Fruit fly (Drosophila melanogaster) whole organism, embryonic: ENCODE results near the gene mwh.

Source experiments
- Adf1 ChIP-seq: fragments of 200-800 bp; sonication (Bioruptor generic); IDR thresholded peaks from 2 replicates; pipeline ENCODE4 v1.3.6; 2022; ENCODE audit warnings: missing biosample characterization, missing genetic modification characterization
- Atf3 ChIP-seq: fragments of 200-800 bp; sonication (Bioruptor generic); optimal IDR thresholded peaks from 3 replicates; lab custom pipeline; 2016; ENCODE audit warnings: missing biosample characterization, missing genetic modification characterization
- CG11085 ChIP-seq: fragments of 200-800 bp; sonication (Bioruptor generic); IDR thresholded peaks from 2 replicates; pipeline ENCODE4 v1.3.6; 2022; ENCODE audit warnings: missing biosample characterization, missing genetic modification characterization
- CG11247 ChIP-seq: fragments of 200-800 bp; sonication (Bioruptor generic); IDR thresholded peaks from 2 replicates; pipeline ENCODE4 v1.3.6; 2022; ENCODE audit warnings: missing biosample characterization, missing genetic modification characterization
- CG11504 ChIP-seq: fragments of 200-800 bp; sonication (Bioruptor generic); optimal IDR thresholded peaks from 3 replicates; lab custom pipeline; 2019; ENCODE audit warnings: missing biosample characterization, mild to moderate bottlenecking, missing genetic modification characterization, moderate library complexity
- CG12071 ChIP-seq: fragments of 200-800 bp; sonication (Bioruptor generic); optimal IDR thresholded peaks from 3 replicates; lab custom pipeline; 2018; ENCODE audit warnings: missing biosample characterization, mild to moderate bottlenecking, missing genetic modification characterization
- CG12236 ChIP-seq: fragments of 200-800 bp; sonication (Bioruptor generic); optimal IDR thresholded peaks from 2 replicates; lab custom pipeline; 2016; ENCODE audit warnings: missing biosample characterization, missing genetic modification characterization
- CG14860 ChIP-seq: fragments of 200-800 bp; sonication (Bioruptor generic); IDR thresholded peaks from 3 replicates; pipeline ENCODE4 v1.3.6; 2022; ENCODE audit warnings: missing biosample characterization, missing genetic modification characterization; ENCODE audit not compliant: partially characterized antibody
- CG17186 ChIP-seq: fragments of 200-800 bp; sonication (Bioruptor generic); optimal IDR thresholded peaks from 3 replicates; lab custom pipeline; 2017; ENCODE audit warnings: missing biosample characterization, missing genetic modification reagents, missing genetic modification characterization
- CG17361 ChIP-seq: fragments of 200-800 bp; sonication (Bioruptor generic); IDR thresholded peaks from 3 replicates; pipeline ENCODE4 v1.3.6; 2022; ENCODE audit warnings: missing biosample characterization, missing genetic modification characterization
- CG18764 ChIP-seq: fragments of 200-800 bp; sonication (Bioruptor generic); optimal IDR thresholded peaks from 3 replicates; lab custom pipeline; 2016; ENCODE audit warnings: missing biosample characterization, missing genetic modification characterization
- CG2116 ChIP-seq: fragments of 200-800 bp; sonication (Bioruptor generic); optimal IDR thresholded peaks from 3 replicates; lab custom pipeline; 2018; ENCODE audit warnings: missing biosample characterization, mild to moderate bottlenecking, missing genetic modification characterization
- CG2678 ChIP-seq: fragments of 200-800 bp; sonication (Bioruptor generic); optimal IDR thresholded peaks from 3 replicates; lab custom pipeline; 2019; ENCODE audit warnings: missing biosample characterization, mild to moderate bottlenecking, missing genetic modification characterization, moderate library complexity
- CG3847 ChIP-seq: fragments of 200-800 bp; sonication (Bioruptor generic); IDR thresholded peaks from 2 replicates; pipeline ENCODE4 v1.3.6; 2022; ENCODE audit warnings: missing biosample characterization, missing genetic modification characterization
- CG5180 ChIP-seq: fragments of 200-800 bp; sonication (Bioruptor generic); optimal IDR thresholded peaks from 3 replicates; lab custom pipeline; 2017; ENCODE audit warnings: missing biosample characterization, missing genetic modification characterization, mild to moderate bottlenecking, moderate library complexity, missing genetic modification reagents
- CG6175 ChIP-seq: fragments of 200-800 bp; sonication (Bioruptor generic); IDR thresholded peaks from 3 replicates; pipeline ENCODE4 v1.3.6; 2022; ENCODE audit warnings: missing biosample characterization, missing genetic modification characterization
- CG6254 ChIP-seq: fragments of 200-800 bp; sonication (Bioruptor generic); optimal IDR thresholded peaks from 3 replicates; lab custom pipeline; 2017; ENCODE audit warnings: mild to moderate bottlenecking, missing biosample characterization, missing genetic modification reagents, missing genetic modification characterization
- CG6765 ChIP-seq: fragments of 200-800 bp; sonication (Bioruptor generic); optimal IDR thresholded peaks from 3 replicates; lab custom pipeline; 2017; ENCODE audit warnings: missing biosample characterization, mild to moderate bottlenecking, missing genetic modification characterization
- CG7786 ChIP-seq: fragments of 200-800 bp; sonication (Bioruptor generic); optimal IDR thresholded peaks from 2 replicates; lab custom pipeline; 2016; ENCODE audit warnings: missing biosample characterization, missing genetic modification characterization
- CG7963 ChIP-seq: fragments of 200-800 bp; sonication (Bioruptor generic); IDR thresholded peaks from 3 replicates; pipeline ENCODE4 v1.3.6; 2022; ENCODE audit warnings: missing biosample characterization, missing genetic modification characterization; ENCODE audit not compliant: partially characterized antibody
- Dip3 ChIP-seq: fragments of 200-800 bp; sonication (Bioruptor generic); optimal IDR thresholded peaks from 3 replicates; lab custom pipeline; 2016; ENCODE audit warnings: missing biosample characterization, missing genetic modification characterization
- Dref ChIP-seq: fragments of 200-800 bp; sonication (Bioruptor generic); IDR thresholded peaks from 2 replicates; pipeline ENCODE4 v1.3.6; 2022; ENCODE audit warnings: missing biosample characterization, missing genetic modification characterization
- Eip74EF ChIP-seq, 2 experiments: fragments of 200-800 bp in 1 of 2; fragments of >200 bp in 1 of 2; sonication (Bioruptor generic) in 1 of 2; optimal IDR thresholded peaks; 2 replicates each; lab custom pipeline; 2017 to 2019; ENCODE audit warnings: missing biosample characterization in 2 of 2, missing genetic modification characterization in 2 of 2, mild to moderate bottlenecking in 1 of 2, moderate library complexity in 1 of 2
- Elba2 ChIP-seq: fragments of 200-800 bp; sonication (Bioruptor generic); optimal IDR thresholded peaks from 3 replicates; lab custom pipeline; 2016; ENCODE audit warnings: missing biosample characterization, missing genetic modification characterization
- HLH4C ChIP-seq: fragments of 200-800 bp; sonication (Bioruptor generic); IDR thresholded peaks from 3 replicates; pipeline ENCODE4 v1.3.6; 2022; ENCODE audit warnings: missing biosample characterization, missing genetic modification characterization; ENCODE audit not compliant: partially characterized antibody
- MESR4 ChIP-seq: fragments of 200-800 bp; sonication (Bioruptor generic); optimal IDR thresholded peaks from 2 replicates; lab custom pipeline; 2018; ENCODE audit warnings: missing biosample characterization, mild to moderate bottlenecking, missing genetic modification characterization, moderate library complexity
- Meics ChIP-seq: fragments of 200-800 bp; sonication (Bioruptor generic); optimal IDR thresholded peaks from 2 replicates; lab custom pipeline; 2017; ENCODE audit warnings: missing biosample characterization, mild to moderate bottlenecking, missing genetic modification characterization
- Myb ChIP-seq: fragments of 200-800 bp; sonication (Bioruptor generic); optimal IDR thresholded peaks from 2 replicates; lab custom pipeline; 2016; ENCODE audit warnings: missing biosample characterization, missing genetic modification characterization
- Nf-YC ChIP-seq: fragments of 200-800 bp; optimal IDR thresholded peaks from 3 replicates; lab custom pipeline; 2019; ENCODE audit warnings: missing biosample characterization, mild to moderate bottlenecking, missing genetic modification characterization, moderate library complexity
- Ravus ChIP-seq: fragments of 200-800 bp; sonication (Bioruptor generic); IDR thresholded peaks from 2 replicates; pipeline ENCODE4 v1.3.6; 2022; ENCODE audit warnings: missing biosample characterization, missing genetic modification characterization
- Sox100B ChIP-seq: fragments of 200-800 bp; sonication (Bioruptor generic); optimal IDR thresholded peaks from 3 replicates; lab custom pipeline; 2018; ENCODE audit warnings: missing biosample characterization, mild to moderate bottlenecking, missing genetic modification characterization
- Tbp ChIP-seq: fragments of >200 bp; optimal IDR thresholded peaks from 2 replicates; lab custom pipeline; 2018; ENCODE audit warnings: missing biosample characterization, missing genetic modification characterization
- Trl ChIP-seq, 3 experiments: fragments of >200 bp in 2 of 3; fragments of 200-800 bp in 1 of 3; sonication (Bioruptor generic) in 1 of 3; optimal IDR thresholded peaks; 2 replicates in 1 of 3; 3 replicates in 2 of 3; lab custom pipeline; 2016 to 2017; ENCODE audit warnings: missing biosample characterization in 1 of 3, missing genetic modification characterization in 1 of 3
- al ChIP-seq: fragments of 200-800 bp; sonication (Bioruptor generic); IDR thresholded peaks from 2 replicates; pipeline ENCODE4 v1.3.6; 2022; ENCODE audit warnings: missing biosample characterization, missing genetic modification characterization
- az2 ChIP-seq: fragments of 200-800 bp; sonication (Bioruptor generic); optimal IDR thresholded peaks from 3 replicates; lab custom pipeline; 2016; ENCODE audit warnings: missing biosample characterization, missing genetic modification characterization
- caup ChIP-seq: fragments of 200-800 bp; sonication (Bioruptor generic); optimal IDR thresholded peaks from 3 replicates; lab custom pipeline; 2017; ENCODE audit warnings: missing biosample characterization, mild to moderate bottlenecking, missing genetic modification characterization, moderate library complexity; ENCODE audit not compliant: severe bottlenecking
- crc ChIP-seq: fragments of 200-800 bp; sonication (Bioruptor generic); optimal IDR thresholded peaks from 2 replicates; lab custom pipeline; 2016; ENCODE audit warnings: missing biosample characterization, missing genetic modification characterization
- dysf ChIP-seq: fragments of 200-800 bp; sonication (Bioruptor generic); IDR thresholded peaks from 3 replicates; pipeline ENCODE4 v1.3.6; 2022; ENCODE audit warnings: missing biosample characterization, missing genetic modification characterization
- grn ChIP-seq: fragments of 200-800 bp; sonication (Bioruptor generic); optimal IDR thresholded peaks from 3 replicates; lab custom pipeline; 2017; ENCODE audit warnings: missing biosample characterization, missing genetic modification characterization
- gro ChIP-seq: fragments of 200-800 bp; sonication (Bioruptor generic); optimal IDR thresholded peaks from 2 replicates; lab custom pipeline; 2016; ENCODE audit warnings: missing biosample characterization, missing genetic modification characterization
- lmd ChIP-seq: fragments of 200-800 bp; sonication (Bioruptor generic); IDR thresholded peaks from 2 replicates; pipeline ENCODE4 v1.3.6; 2022; ENCODE audit warnings: missing biosample characterization, missing genetic modification characterization
- mam ChIP-seq: fragments of 200-800 bp; sonication (Bioruptor generic); optimal IDR thresholded peaks from 3 replicates; lab custom pipeline; 2016; ENCODE audit warnings: missing biosample characterization, missing genetic modification characterization
- nom ChIP-seq: fragments of 200-800 bp; sonication (Bioruptor generic); optimal IDR thresholded peaks from 2 replicates; lab custom pipeline; 2017; ENCODE audit warnings: missing biosample characterization, missing genetic modification characterization, mild to moderate bottlenecking, moderate library complexity, missing genetic modification reagents
- onecut ChIP-seq: fragments of 200-800 bp; sonication (Bioruptor generic); IDR thresholded peaks from 2 replicates; pipeline ENCODE4 v1.3.6; 2022; ENCODE audit warnings: missing biosample characterization, missing genetic modification characterization
- schlank ChIP-seq: fragments of 200-800 bp; sonication (Bioruptor generic); optimal IDR thresholded peaks from 2 replicates; lab custom pipeline; 2018; ENCODE audit warnings: missing biosample characterization, mild to moderate bottlenecking, missing genetic modification characterization
- scrt ChIP-seq: fragments of 200-800 bp; sonication (Bioruptor generic); optimal IDR thresholded peaks from 2 replicates; lab custom pipeline; 2018; ENCODE audit warnings: missing biosample characterization, mild to moderate bottlenecking, missing genetic modification characterization, moderate library complexity
- sim ChIP-seq: fragments of 200-800 bp; sonication (Bioruptor generic); IDR thresholded peaks from 2 replicates; pipeline ENCODE4 v1.3.6; 2022; ENCODE audit warnings: missing biosample characterization, missing genetic modification characterization
- slbo ChIP-seq: fragments of 200-800 bp; sonication (Bioruptor generic); IDR thresholded peaks from 2 replicates; pipeline ENCODE4 v1.3.6; 2022; ENCODE audit warnings: missing biosample characterization, missing genetic modification characterization
- tio ChIP-seq: fragments of 200-800 bp; sonication (Bioruptor generic); optimal IDR thresholded peaks from 2 replicates; lab custom pipeline; 2017; ENCODE audit warnings: missing biosample characterization, missing genetic modification characterization, inconsistent platforms
- tx ChIP-seq: fragments of 200-800 bp; sonication (Bioruptor generic); optimal IDR thresholded peaks from 2 replicates; lab custom pipeline; 2016; ENCODE audit warnings: missing biosample characterization, missing genetic modification characterization

mwh gene

dm6 chr3L:1195868-1196552 is 4.6 kb upstream of the mwh start, which contains the start of gene Aplip1 (continued):
- no peak for TF ChIP-seq sim (GFP tag; lab: Robert Waterston, UW)
- TF ChIP-seq tio: no peak
- peak; percentile 87 for TF ChIP-seq scrt (GFP tag; lab: Kevin White, UChicago)
- TF ChIP-seq Nf-YC (tag; lab: Kevin White, UChicago): no peak
- no peak for TF ChIP-seq CG17186
- no peak for TF ChIP-seq nom
- no peak for TF ChIP-seq grn (GFP tag; lab: Kevin White, UChicago)
- TF ChIP-seq Dip3: no peak
- no peak for TF ChIP-seq Adf1 (GFP tag; lab: Robert Waterston, UW)
- no peak for TF ChIP-seq HLH4C (GFP tag; lab: Robert Waterston, UW)
- TF ChIP-seq CG18764 (GFP tag; lab: Kevin White, UChicago): no peak
- TF ChIP-seq lmd (GFP tag; lab: Robert Waterston, UW): no peak
- no peak for TF ChIP-seq CG11247 (GFP tag; lab: Robert Waterston, UW)
- TF ChIP-seq tx (GFP tag; lab: Kevin White, UChicago): no peak
- no peak for TF ChIP-seq gro
- no peak for TF ChIP-seq Dref (GFP tag; lab: Robert Waterston, UW)
- TF ChIP-seq Eip74EF (GFP tag; optimal IDR thresholded peaks at IDR 0.05; lab: Kevin White, UChicago): no peak
- no peak for TF ChIP-seq CG6254
- TF ChIP-seq dysf: no peak
- no peak for TF ChIP-seq CG17361 (GFP tag; lab: Robert Waterston, UW)
- TF ChIP-seq slbo (GFP tag; lab: Robert Waterston, UW): peak; percentile 8; the same call in 1 of the 2 replicates
- TF ChIP-seq MESR4: peak; percentile 2
- peak; percentile 98 for TF ChIP-seq onecut (GFP tag; lab: Robert Waterston, UW)
- no peak for TF ChIP-seq CG7786
- no peak for TF ChIP-seq az2 (GFP tag; lab: Kevin White, UChicago)
- no peak for TF ChIP-seq Ravus (GFP tag; lab: Robert Waterston, UW)
- no peak for TF ChIP-seq Sox100B (GFP tag; lab: Kevin White, UChicago)
- peak; percentile 31 for TF ChIP-seq Meics (GFP tag; lab: Kevin White, UChicago)
- no peak for TF ChIP-seq CG7963 (GFP tag; lab: Robert Waterston, UW)
- TF ChIP-seq crc: no peak
- TF ChIP-seq Atf3 (GFP tag; lab: Kevin White, UChicago): no peak
- TF ChIP-seq Myb (GFP tag; lab: Kevin White, UChicago): no peak
- no peak for TF ChIP-seq CG11085 (GFP tag; lab: Robert Waterston, UW)
- no peak for TF ChIP-seq schlank (tag; lab: Kevin White, UChicago)
- TF ChIP-seq CG2678: peak; percentile 39
- no peak for TF ChIP-seq CG6765 (GFP tag; lab: Kevin White, UChicago)
- no peak for TF ChIP-seq caup
- TF ChIP-seq mam (GFP tag; lab: Kevin White, UChicago): peak; percentile 50
- TF ChIP-seq CG14860 (GFP tag; lab: Robert Waterston, UW): no peak
- no peak for TF ChIP-seq CG2116 (GFP tag; lab: Kevin White, UChicago)
- TF ChIP-seq CG6175: no peak
- TF ChIP-seq al (GFP tag; lab: Robert Waterston, UW): no peak
- no peak for TF ChIP-seq Elba2
- TF ChIP-seq CG12236 (GFP tag; lab: Kevin White, UChicago): no peak
- no peak for TF ChIP-seq CG11504 (tag; lab: Kevin White, UChicago)
- no peak for TF ChIP-seq CG3847 (GFP tag; lab: Robert Waterston, UW)
- peak; percentile 47 to 55 for TF ChIP-seq Trl (optimal IDR thresholded peaks at IDR 0.05; lab: Kevin White, UChicago)
- TF ChIP-seq Trl (GFP tag; optimal IDR thresholded peaks at IDR 0.05; lab: Kevin White, UChicago): no peak
- TF ChIP-seq Tbp (GFP tag; lab: Kevin White, UChicago): no peak
- peak; percentile 12 for TF ChIP-seq CG12071 (GFP tag; lab: Kevin White, UChicago)
- TF ChIP-seq CG5180 (GFP tag; lab: Kevin White, UChicago): no peak
